Worm (Caenorhabditis elegans) whole organism, L4/young adult: ENCODE measurements around the gene ctsa-4.2.

Source experiments
- W03F9.2 ChIP-seq: fragments of 150-350 bp; optimal IDR thresholded peaks from 2 replicates; lab custom pipeline; 2014; ENCODE audit warnings: missing biosample characterization, missing genetic modification characterization
- dao-5 ChIP-seq: sonication (generic microtip); optimal IDR thresholded peaks from 2 replicates; lab custom pipeline; 2016; ENCODE audit warnings: missing genotype, missing genetic modification characterization, moderate library complexity, missing compliant biosample characterization
- him-1 ChIP-seq: sonication (generic microtip); optimal IDR thresholded peaks from 2 replicates; lab custom pipeline; 2016; ENCODE audit warnings: missing genotype, missing genetic modification reagents, missing genetic modification characterization, missing compliant biosample characterization

DNA sequence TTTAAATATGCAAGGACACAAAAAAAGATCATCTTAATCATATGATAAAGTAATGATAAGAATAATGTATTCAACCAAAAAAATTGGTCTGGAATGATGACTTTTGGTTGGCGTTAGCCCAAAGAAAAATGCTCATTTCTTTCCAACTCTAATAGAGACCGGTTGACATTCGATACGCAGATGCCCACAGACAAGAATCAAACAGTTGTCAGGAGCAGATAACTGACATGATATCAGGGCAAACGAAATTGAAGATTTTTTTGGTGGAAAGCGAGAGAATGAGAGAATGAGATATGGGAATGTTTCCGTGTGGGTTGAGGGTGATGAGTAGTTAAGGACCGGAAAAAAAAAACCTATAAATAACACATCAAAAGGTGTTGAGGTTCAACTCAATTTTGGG is 26.7 kb downstream of the ctsa-4.2 start:
- TF ChIP-seq dao-5 (no peak), W03F9.2 (tag; lab: Kevin White, UChicago) (no peak), him-1 (tag; lab: Kevin White, UChicago) (no peak)
